Worm (Caenorhabditis elegans) whole organism, L3 larva: ENCODE data around the gene sto-6.

Source experiments
- ZK546.5 ChIP-seq: sonication (generic microtip); optimal IDR thresholded peaks from 2 replicates; lab custom pipeline; 2017; ENCODE audit warnings: missing biosample characterization, missing genetic modification characterization
- ceh-9 ChIP-seq: sonication (generic microtip); optimal IDR thresholded peaks from 2 replicates; lab custom pipeline; 2018; ENCODE audit warnings: missing biosample characterization, missing genetic modification characterization
- egl-27 ChIP-seq: sonication (generic microtip); optimal IDR thresholded peaks from 4 replicates; lab custom pipeline; 2017; ENCODE audit warnings: missing biosample characterization, missing genetic modification reagents, missing genetic modification characterization
- fkh-10 ChIP-seq: sonication (generic microtip); optimal IDR thresholded peaks from 2 replicates; lab custom pipeline; 2017; ENCODE audit warnings: missing biosample characterization, missing genetic modification reagents, missing genetic modification characterization
- hmg-11 ChIP-seq: sonication (generic microtip); optimal IDR thresholded peaks from 2 replicates; lab custom pipeline; 2016; ENCODE audit warnings: missing genetic modification characterization, missing compliant biosample characterization
- lin-15B ChIP-seq: fragments of 150-350 bp; optimal IDR thresholded peaks from 2 replicates; lab custom pipeline; 2014; ENCODE audit warnings: missing biosample characterization, missing genetic modification characterization
- lin-39 ChIP-seq: fragments of 150-350 bp; optimal IDR thresholded peaks from 2 replicates; lab custom pipeline; 2018; ENCODE audit warnings: missing biosample characterization, missing genetic modification reagents, missing genetic modification characterization
- nhr-11 ChIP-seq: fragments of 150-350 bp; optimal IDR thresholded peaks from 2 replicates; lab custom pipeline; 2014; ENCODE audit warnings: missing biosample characterization, missing genetic modification characterization
- nhr-237 ChIP-seq: fragments of 150-350 bp; optimal IDR thresholded peaks from 2 replicates; lab custom pipeline; 2014; ENCODE audit warnings: missing biosample characterization, missing genetic modification characterization
- nhr-28 ChIP-seq: fragments of 150-350 bp; optimal IDR thresholded peaks from 2 replicates; lab custom pipeline; 2014; ENCODE audit warnings: missing biosample characterization, missing genetic modification characterization
- skn-1 ChIP-seq: fragments of 150-350 bp; optimal IDR thresholded peaks from 2 replicates; lab custom pipeline; 2014; ENCODE audit warnings: missing biosample characterization, missing genetic modification characterization

DNA sequence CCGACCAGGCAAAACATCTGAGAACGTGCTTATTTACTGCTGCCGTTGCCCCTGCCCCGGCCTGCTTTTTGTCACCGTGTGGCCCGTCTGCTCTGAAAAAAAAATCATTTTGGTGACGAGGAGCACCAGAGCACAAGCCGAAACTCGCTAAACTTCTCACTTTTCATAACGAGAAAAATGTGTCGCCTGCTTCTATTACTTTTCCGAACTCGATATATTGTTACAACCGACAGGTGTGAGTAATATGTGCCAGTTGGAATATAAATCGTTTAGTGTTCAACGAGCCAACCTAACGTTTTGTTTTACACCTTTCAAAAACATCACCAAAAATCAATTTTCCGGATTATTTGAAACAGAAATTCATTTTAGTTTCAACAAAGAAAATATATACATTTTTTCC, 5.5 kb downstream of the sto-6 start:
- TF ChIP-seq nhr-11 (no peak), skn-1 (no peak), ZK546.5 (tag; lab: Kevin White, UChicago) (no peak), lin-15B (tag; lab: Kevin White, UChicago) (no peak), hmg-11 (tag; lab: Kevin White, UChicago) (no peak), nhr-28 (tag; lab: Kevin White, UChicago) (no peak), egl-27 (tag; lab: Kevin White, UChicago) (no peak), lin-39 (tag; lab: Kevin White, UChicago) (no peak), fkh-10 (GFP tag; lab: Kevin White, UChicago) (no peak), ceh-9 (tag; lab: Kevin White, UChicago) (no peak), nhr-237 (tag; lab: Kevin White, UChicago) (no peak)
